Worm (Caenorhabditis elegans) whole organism, L3 larva: ENCODE measurements around the gene ify-1.

Experiments used
- R02D3.7 ChIP-seq: fragments of 150-350 bp; optimal IDR thresholded peaks from 2 replicates; lab custom pipeline; 2014; ENCODE audit warnings: missing biosample characterization, missing genetic modification characterization
- ZK546.5 ChIP-seq: sonication (generic microtip); optimal IDR thresholded peaks from 2 replicates; lab custom pipeline; 2017; ENCODE audit warnings: missing biosample characterization, missing genetic modification characterization
- aly-2 ChIP-seq: fragments of 150-350 bp; optimal IDR thresholded peaks from 2 replicates; lab custom pipeline; 2014; ENCODE audit warnings: missing biosample characterization, missing genetic modification characterization
- ama-1 ChIP-seq: fragments of 150-350 bp; optimal IDR thresholded peaks from 2 replicates; lab custom pipeline; 2018
- ceh-16 ChIP-seq: sonication (generic microtip); optimal IDR thresholded peaks from 2 replicates; lab custom pipeline; 2017; ENCODE audit warnings: missing biosample characterization, missing genetic modification characterization
- ceh-28 ChIP-seq: fragments of 150-350 bp; optimal IDR thresholded peaks from 2 replicates; lab custom pipeline; 2014; ENCODE audit warnings: missing biosample characterization, missing genetic modification reagents, missing genetic modification characterization
- ceh-82 ChIP-seq: fragments of 150-350 bp; optimal IDR thresholded peaks from 2 replicates; lab custom pipeline; 2014; ENCODE audit warnings: missing biosample characterization, missing genetic modification characterization
- ceh-9 ChIP-seq: sonication (generic microtip); optimal IDR thresholded peaks from 2 replicates; lab custom pipeline; 2018; ENCODE audit warnings: missing biosample characterization, missing genetic modification characterization
- daf-12 ChIP-seq: fragments of 150-350 bp; optimal IDR thresholded peaks from 2 replicates; lab custom pipeline; 2014; ENCODE audit warnings: missing biosample characterization, missing genetic modification reagents, missing genetic modification characterization
- egl-27 ChIP-seq: sonication (generic microtip); optimal IDR thresholded peaks from 4 replicates; lab custom pipeline; 2017; ENCODE audit warnings: missing biosample characterization, missing genetic modification reagents, missing genetic modification characterization
- egl-5 ChIP-seq: fragments of 150-350 bp; optimal IDR thresholded peaks from 2 replicates; lab custom pipeline; 2017; ENCODE audit warnings: missing biosample characterization, missing genetic modification reagents, missing genetic modification characterization, inconsistent platforms
- elt-1 ChIP-seq: fragments of 150-350 bp; optimal IDR thresholded peaks from 2 replicates; lab custom pipeline; 2014; ENCODE audit warnings: missing biosample characterization, missing genetic modification characterization
- elt-2 ChIP-seq: sonication (generic microtip); optimal IDR thresholded peaks from 2 replicates; lab custom pipeline; 2016; ENCODE audit warnings: missing genetic modification reagents, mild to moderate bottlenecking, missing genetic modification characterization, missing compliant biosample characterization
- elt-3 ChIP-seq, 3 experiments: fragments of 150-350 bp in 1 of 3; sonication (generic microtip) in 2 of 3; optimal IDR thresholded peaks; 2 replicates in 2 of 3; 4 replicates in 1 of 3; lab custom pipeline; 2014 to 2017; ENCODE audit warnings: missing biosample characterization in 3 of 3, missing genetic modification characterization in 3 of 3
- eor-1 ChIP-seq, 2 experiments: fragments of 150-350 bp; optimal IDR thresholded peaks; 2 replicates each; lab custom pipeline; 2014 to 2018; ENCODE audit warnings: missing biosample characterization in 2 of 2, missing genetic modification characterization in 2 of 2
- fkh-2 ChIP-seq: fragments of 150-350 bp; optimal IDR thresholded peaks from 2 replicates; lab custom pipeline; 2014; ENCODE audit warnings: missing biosample characterization, missing genetic modification reagents, missing genetic modification characterization
- fos-1 ChIP-seq: fragments of 150-350 bp; optimal IDR thresholded peaks from 2 replicates; lab custom pipeline; 2014; ENCODE audit warnings: missing biosample characterization, missing genetic modification characterization
- hmg-11 ChIP-seq: sonication (generic microtip); optimal IDR thresholded peaks from 2 replicates; lab custom pipeline; 2016; ENCODE audit warnings: missing genetic modification characterization, missing compliant biosample characterization
- jun-1 ChIP-seq: fragments of 150-350 bp; optimal IDR thresholded peaks from 2 replicates; lab custom pipeline; 2014; ENCODE audit warnings: missing biosample characterization, missing genetic modification reagents, missing genetic modification characterization
- lin-15B ChIP-seq: fragments of 150-350 bp; optimal IDR thresholded peaks from 2 replicates; lab custom pipeline; 2014; ENCODE audit warnings: missing biosample characterization, missing genetic modification characterization
- lin-39 ChIP-seq: fragments of 150-350 bp; optimal IDR thresholded peaks from 2 replicates; lab custom pipeline; 2018; ENCODE audit warnings: missing biosample characterization, missing genetic modification reagents, missing genetic modification characterization
- lsy-12 ChIP-seq: sonication (generic microtip); optimal IDR thresholded peaks from 2 replicates; lab custom pipeline; 2016; ENCODE audit warnings: mild to moderate bottlenecking, missing genetic modification characterization, missing compliant biosample characterization
- mdl-1 ChIP-seq: fragments of 150-350 bp; optimal IDR thresholded peaks from 2 replicates; lab custom pipeline; 2014; ENCODE audit warnings: missing biosample characterization, missing genetic modification characterization
- mml-1 ChIP-seq: fragments of 150-350 bp; sonication (generic microtip); optimal IDR thresholded peaks from 3 replicates; lab custom pipeline; 2014; ENCODE audit warnings: missing biosample characterization, missing genetic modification characterization
- nfya-1 ChIP-seq: sonication (generic microtip); optimal IDR thresholded peaks from 2 replicates; lab custom pipeline; 2017; ENCODE audit warnings: missing genetic modification characterization, mild to moderate bottlenecking, missing compliant biosample characterization, antibody characterized with exemption, moderate library complexity; ENCODE audit not compliant: insufficient read depth
- nhr-11 ChIP-seq: fragments of 150-350 bp; optimal IDR thresholded peaks from 2 replicates; lab custom pipeline; 2014; ENCODE audit warnings: missing biosample characterization, missing genetic modification characterization
- nhr-12 ChIP-seq: fragments of 150-350 bp; optimal IDR thresholded peaks from 2 replicates; lab custom pipeline; 2014; ENCODE audit warnings: missing biosample characterization, missing genetic modification characterization
- nhr-23 ChIP-seq: fragments of 150-350 bp; optimal IDR thresholded peaks from 2 replicates; lab custom pipeline; 2014; ENCODE audit warnings: missing biosample characterization, missing genetic modification reagents, missing genetic modification characterization
- nhr-237 ChIP-seq: fragments of 150-350 bp; optimal IDR thresholded peaks from 2 replicates; lab custom pipeline; 2014; ENCODE audit warnings: missing biosample characterization, missing genetic modification characterization
- nhr-25 ChIP-seq: sonication (generic microtip); optimal IDR thresholded peaks from 2 replicates; lab custom pipeline; 2017; ENCODE audit warnings: missing biosample characterization, missing genetic modification characterization
- nhr-28 ChIP-seq: fragments of 150-350 bp; optimal IDR thresholded peaks from 2 replicates; lab custom pipeline; 2014; ENCODE audit warnings: missing biosample characterization, missing genetic modification characterization
- nhr-43 ChIP-seq: sonication (generic microtip); optimal IDR thresholded peaks from 2 replicates; lab custom pipeline; 2016; ENCODE audit warnings: mild to moderate bottlenecking, missing genetic modification characterization, missing compliant biosample characterization; ENCODE audit not compliant: poor library complexity, severe bottlenecking
- nhr-67 ChIP-seq: fragments of 150-350 bp; optimal IDR thresholded peaks from 2 replicates; lab custom pipeline; 2014; ENCODE audit warnings: missing biosample characterization, missing genetic modification characterization
- nhr-76 ChIP-seq: fragments of 150-350 bp; sonication (generic microtip); optimal IDR thresholded peaks from 5 replicates; lab custom pipeline; 2014; ENCODE audit warnings: missing biosample characterization, missing genetic modification characterization
- nhr-77 ChIP-seq: fragments of 150-350 bp; optimal IDR thresholded peaks from 2 replicates; lab custom pipeline; 2014; ENCODE audit warnings: missing biosample characterization, missing genetic modification characterization
- pha-4 ChIP-seq: fragments of 150-350 bp; optimal IDR thresholded peaks from 2 replicates; lab custom pipeline; 2014; ENCODE audit warnings: missing biosample characterization, missing genetic modification reagents, missing genetic modification characterization
- sea-2 ChIP-seq: fragments of 150-350 bp; sonication (generic microtip); optimal IDR thresholded peaks from 4 replicates; lab custom pipeline; 2014; ENCODE audit warnings: missing biosample characterization, missing genetic modification reagents, missing genetic modification characterization
- skn-1 ChIP-seq: fragments of 150-350 bp; optimal IDR thresholded peaks from 2 replicates; lab custom pipeline; 2014; ENCODE audit warnings: missing biosample characterization, missing genetic modification characterization
- snpc-4 ChIP-seq: fragments of 150-350 bp; optimal IDR thresholded peaks from 2 replicates; lab custom pipeline; 2014; ENCODE audit warnings: missing biosample characterization, missing genetic modification characterization
- tbx-2 ChIP-seq: sonication (generic microtip); optimal IDR thresholded peaks from 2 replicates; lab custom pipeline; 2016; ENCODE audit warnings: mild to moderate bottlenecking, missing genetic modification characterization, missing compliant biosample characterization
- unc-39 ChIP-seq: sonication (generic microtip); optimal IDR thresholded peaks from 4 replicates; lab custom pipeline; 2017; ENCODE audit warnings: missing biosample characterization, missing genetic modification characterization
- unc-62 ChIP-seq: fragments of 150-350 bp; sonication (generic microtip); optimal IDR thresholded peaks from 4 replicates; lab custom pipeline; 2014; ENCODE audit warnings: missing biosample characterization, missing genetic modification reagents, missing genetic modification characterization
- zag-1 ChIP-seq: fragments of 150-350 bp; optimal IDR thresholded peaks from 2 replicates; lab custom pipeline; 2014; ENCODE audit warnings: missing biosample characterization, missing genetic modification characterization
- ztf-11 ChIP-seq: fragments of 150-350 bp; optimal IDR thresholded peaks from 2 replicates; lab custom pipeline; 2014; ENCODE audit warnings: missing biosample characterization, missing genetic modification characterization
- ztf-4 ChIP-seq: fragments of 150-350 bp; optimal IDR thresholded peaks from 2 replicates; lab custom pipeline; 2014; ENCODE audit warnings: missing biosample characterization, missing genetic modification characterization

Gene ify-1

ce11 chrII:5019389-5020108 is 35.4 kb downstream of the ify-1 start (continued):
- no peak for TF ChIP-seq fos-1
- no peak for TF ChIP-seq elt-1 (tag; lab: Kevin White, UChicago)
- peak; percentile 32 for TF ChIP-seq ceh-28 (tag; lab: Kevin White, UChicago)
- TF ChIP-seq ceh-82 (tag; lab: Kevin White, UChicago), result no peak
- no peak for TF ChIP-seq zag-1
- no peak for TF ChIP-seq eor-1 (tag; optimal IDR thresholded peaks at IDR 0.05; lab: Kevin White, UChicago)
- TF ChIP-seq nhr-12, result no peak
- TF ChIP-seq ceh-16 (tag; lab: Kevin White, UChicago), result no peak
- no peak for TF ChIP-seq ceh-9 (tag; lab: Kevin White, UChicago)
- no peak for TF ChIP-seq elt-3 (tag; optimal IDR thresholded peaks at IDR 0.05; lab: Kevin White, UChicago)
- no peak for TF ChIP-seq nhr-76
- TF ChIP-seq snpc-4 (tag; lab: Kevin White, UChicago), result no peak
- no peak for TF ChIP-seq skn-1
- TF ChIP-seq lin-15B (tag; lab: Kevin White, UChicago), result no peak
- no peak for TF ChIP-seq egl-27
- no peak for TF ChIP-seq fkh-2 (tag; lab: Kevin White, UChicago)

ce11 chrII:5018578-5018977 is 36.4 kb downstream of the ify-1 start:
- no peak for TF ChIP-seq ceh-16 (tag; lab: Kevin White, UChicago)
- TF ChIP-seq mdl-1 (tag; lab: Kevin White, UChicago), result no peak
- TF ChIP-seq lsy-12 (tag; lab: Kevin White, UChicago), result no peak
- no peak for TF ChIP-seq nhr-25
- no peak for TF ChIP-seq nhr-77 (tag; lab: Kevin White, UChicago)
- no peak for TF ChIP-seq fkh-2 (tag; lab: Kevin White, UChicago)

- no peak for TF ChIP-seq mml-1
- TF ChIP-seq aly-2 (tag; lab: Kevin White, UChicago), result no peak
- TF ChIP-seq ceh-16 (tag; lab: Kevin White, UChicago), result no peak
- TF ChIP-seq egl-27, result no peak
- TF ChIP-seq elt-1 (tag; lab: Kevin White, UChicago), result peak; percentile 90
- no peak for TF ChIP-seq eor-1 (tag; optimal IDR thresholded peaks at IDR 0.05; lab: Kevin White, UChicago)
- TF ChIP-seq unc-39, result no peak
- TF ChIP-seq ceh-9 (tag; lab: Kevin White, UChicago), result no peak
- TF ChIP-seq ceh-28 (tag; lab: Kevin White, UChicago), result peak; percentile 58
- no peak for TF ChIP-seq ama-1 (lab: Kevin White, UChicago)
- TF ChIP-seq ztf-11 (tag; lab: Kevin White, UChicago), result no peak
- TF ChIP-seq nhr-237 (tag; lab: Kevin White, UChicago), result no peak
- TF ChIP-seq skn-1, result peak; percentile 38
- TF ChIP-seq nhr-77 (tag; lab: Kevin White, UChicago), result no peak
- no peak for TF ChIP-seq nhr-28 (tag; lab: Kevin White, UChicago)
- TF ChIP-seq sea-2, result peak; percentile 22
- TF ChIP-seq pha-4 (tag; lab: Kevin White, UChicago), result peak; percentile 43
- no peak for TF ChIP-seq nhr-11 (tag; lab: Kevin White, UChicago)
- TF ChIP-seq tbx-2, result no peak
- no peak for TF ChIP-seq ZK546.5 (tag; lab: Kevin White, UChicago)
- peak; percentile 56 for TF ChIP-seq lin-15B (tag; lab: Kevin White, UChicago)
- peak; percentile 43 for TF ChIP-seq lin-39 (tag; lab: Kevin White, UChicago)
- peak; percentile 93 for TF ChIP-seq elt-2 (tag; lab: Kevin White, UChicago)
- peak; percentile 89 for TF ChIP-seq nfya-1
- peak; percentile 36 for TF ChIP-seq jun-1 (tag; lab: Kevin White, UChicago)
- no peak for TF ChIP-seq nhr-67 (tag; lab: Kevin White, UChicago)
- peak; percentile 42 for TF ChIP-seq egl-5 (tag; lab: Kevin White, UChicago)
- TF ChIP-seq nhr-23 (tag; lab: Kevin White, UChicago), result peak; percentile 60
- peak; percentile 15 for TF ChIP-seq nhr-43 (tag; lab: Kevin White, UChicago)
- TF ChIP-seq ztf-4 (tag; lab: Kevin White, UChicago), result peak; percentile 57
- peak; percentile 15 for TF ChIP-seq nhr-25
- peak; percentile 94 for TF ChIP-seq hmg-11
- TF ChIP-seq R02D3.7 (tag; lab: Kevin White, UChicago), result peak; percentile 22
- TF ChIP-seq snpc-4 (tag; lab: Kevin White, UChicago), result peak; percentile 44
- TF ChIP-seq nhr-76, result no peak
- no peak for TF ChIP-seq zag-1
- TF ChIP-seq fkh-2 (tag; lab: Kevin White, UChicago), result peak; percentile 6
- TF ChIP-seq daf-12, result no peak
- no peak for TF ChIP-seq mdl-1 (tag; lab: Kevin White, UChicago)
- peak; percentile 46 for TF ChIP-seq unc-62 (GFP tag; lab: Kevin White, UChicago)
- no peak for TF ChIP-seq elt-3 (tag; optimal IDR thresholded peaks at IDR 0.05; lab: Kevin White, UChicago)
Measured at ce11 chrII:5016977-5017585, 37.9 kb downstream of the ify-1 start.
